Fruit fly (Drosophila melanogaster): ENCODE results near the gene Nepl17.

Nepl17 gene

DNA sequence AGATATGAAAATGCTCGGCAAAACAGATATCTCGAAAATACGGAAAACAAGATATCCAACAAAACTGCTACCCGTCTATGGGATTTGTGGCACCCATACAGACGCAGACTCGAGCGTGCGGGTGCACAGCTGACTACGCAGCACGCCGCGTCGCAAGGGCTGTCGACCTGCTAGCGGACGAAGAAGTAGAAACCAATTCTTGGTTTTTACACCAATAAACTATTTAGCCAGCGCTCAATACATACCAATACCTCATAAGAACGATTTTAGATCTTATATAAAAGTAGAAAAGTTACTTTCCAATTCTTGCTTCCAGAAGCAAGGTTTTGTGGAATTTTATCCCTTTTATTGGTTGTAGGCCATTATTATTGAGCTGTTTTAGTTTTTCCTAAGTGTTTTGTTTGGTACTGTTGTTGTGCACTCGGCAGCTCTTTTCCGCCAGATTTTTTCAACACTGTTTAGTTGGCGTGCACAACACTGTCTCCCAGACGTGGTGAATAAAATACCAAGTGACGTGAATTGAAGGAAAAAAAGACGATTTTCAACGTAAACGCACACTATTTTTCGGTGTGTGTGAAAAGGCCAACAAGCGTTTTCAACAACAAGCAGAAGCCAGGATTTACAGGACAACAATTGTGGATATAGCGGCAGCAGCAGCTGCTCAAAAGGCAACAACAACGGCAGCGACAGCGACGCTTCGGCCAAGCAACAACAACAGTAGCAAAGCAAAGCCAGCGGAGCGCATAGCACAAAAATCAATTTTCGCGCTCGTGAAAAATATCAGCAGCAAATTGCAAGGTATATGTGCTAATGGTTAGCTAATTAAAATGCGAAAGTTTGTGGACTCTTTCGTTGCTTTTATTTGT is 16.1 kb downstream of the Nepl17 start (continued):
- no peak for TF ChIP-seq br (optimal IDR thresholded peaks at IDR 0.05)
- TF ChIP-seq Spps (tag; optimal IDR thresholded peaks at IDR 0.05) = no peak
- no peak for TF ChIP-seq dati (GFP tag; IDR thresholded peaks at IDR 0.05)
- peak; percentile 42; the same call in 1 of the 2 replicates for TF ChIP-seq ara (GFP tag; IDR thresholded peaks at IDR 0.05)
- TF ChIP-seq CG31388 (GFP tag; optimal IDR thresholded peaks at IDR 0.05) = peak; percentile 66
- peak; percentile 76; the same call in 3 of the 4 replicates for TF ChIP-seq Gug (GFP tag; IDR thresholded peaks at IDR 0.05)
- TF ChIP-seq CG34422 (GFP tag; IDR thresholded peaks at IDR 0.05) = peak; percentile 46; the same call in 1 of the 3 replicates
- TF ChIP-seq pnt (GFP tag; optimal IDR thresholded peaks at IDR 0.05) = peak; percentile 79
- TF ChIP-seq CG10543 (GFP tag; optimal IDR thresholded peaks at IDR 0.05) = peak; percentile 91
- peak; percentile 75 for TF ChIP-seq CG15479 (GFP tag; optimal IDR thresholded peaks at IDR 0.05)
- peak; percentile 97 for TF ChIP-seq Ets65A (GFP tag)
- TF ChIP-seq CG7271 (tag; optimal IDR thresholded peaks at IDR 0.05) = peak; percentile 25
- no peak for TF ChIP-seq sc (optimal IDR thresholded peaks at IDR 0.05)
- peak; percentile 32 for TF ChIP-seq sc (GFP tag; optimal IDR thresholded peaks at IDR 0.05)
- TF ChIP-seq fd64A (GFP tag; optimal IDR thresholded peaks at IDR 0.05) = peak; percentile 16
- TF ChIP-seq CkIIα-i1 (GFP tag; IDR thresholded peaks at IDR 0.05) = no peak
- TF ChIP-seq ems (GFP tag; optimal IDR thresholded peaks at IDR 0.05) = peak; percentile 77
- TF ChIP-seq CG18476 (GFP tag; optimal IDR thresholded peaks at IDR 0.05) = peak; percentile 70
- peak; percentile 72 for TF ChIP-seq NC2β (GFP tag; optimal IDR thresholded peaks at IDR 0.05)
- TF ChIP-seq CG4282 (GFP tag; optimal IDR thresholded peaks at IDR 0.05) = peak; percentile 79
- peak; percentile 59; the same call in 1 of the 3 replicates for TF ChIP-seq CG11560 (tag; IDR thresholded peaks at IDR 0.05)
- TF ChIP-seq CG3838 (GFP tag; optimal IDR thresholded peaks at IDR 0.05) = peak; percentile 36
- peak; percentile 59; the same call in 1 of the 3 replicates for TF ChIP-seq CG7357 (GFP tag; IDR thresholded peaks at IDR 0.05)
- TF ChIP-seq CG30020 (tag; optimal IDR thresholded peaks at IDR 0.05) = peak; percentile 35
- TF ChIP-seq Oli (tag; optimal IDR thresholded peaks at IDR 0.05) = peak; percentile 41
- peak; percentile 39; the same call in 1 of the 2 replicates for TF ChIP-seq danr (GFP tag; IDR thresholded peaks at IDR 0.05)
- peak; percentile 87 for TF ChIP-seq Meics (GFP tag; optimal IDR thresholded peaks at IDR 0.05)
- TF ChIP-seq lilli (GFP tag; optimal IDR thresholded peaks at IDR 0.05) = peak; percentile 90
- TF ChIP-seq eyg (GFP tag; optimal IDR thresholded peaks at IDR 0.05) = peak; percentile 82
- no peak for TF ChIP-seq dimm (GFP tag; IDR thresholded peaks at IDR 0.05)
- peak; percentile 63 for TF ChIP-seq Asciz (GFP tag; optimal IDR thresholded peaks at IDR 0.05)
- TF ChIP-seq gt (GFP tag; IDR thresholded peaks at IDR 0.05) = no peak
- peak; percentile 75; the same call in 1 of the 2 replicates for TF ChIP-seq CG6689 (GFP tag; IDR thresholded peaks at IDR 0.05)
- TF ChIP-seq hb (GFP tag; IDR thresholded peaks at IDR 0.05; ENCODE audit: partially characterized antibody) = no peak
- no peak; the same call in 1 of the 2 replicates for TF ChIP-seq CG13287 (GFP tag; IDR thresholded peaks at IDR 0.05; ENCODE audit: partially characterized antibody)
- TF ChIP-seq bsh (GFP tag; optimal IDR thresholded peaks at IDR 0.05) = peak; percentile 39 to 72
- peak; percentile 62 for TF ChIP-seq Sin3A (optimal IDR thresholded peaks at IDR 0.05)
- TF ChIP-seq hbn (GFP tag; IDR thresholded peaks at IDR 0.05; ENCODE audit: partially characterized antibody) = no peak
- TF ChIP-seq CG9727 (GFP tag; optimal IDR thresholded peaks at IDR 0.05) = peak; percentile 65
- no peak; the same call in none of the 2 replicates for TF ChIP-seq CG14014 (GFP tag; IDR thresholded peaks at IDR 0.05)
- peak; percentile 47 for TF ChIP-seq Neu2 (GFP tag; optimal IDR thresholded peaks at IDR 0.05; ENCODE audit: borderline replicate concordance)
- TF ChIP-seq Vsx1 (GFP tag; optimal IDR thresholded peaks at IDR 0.05) = no peak
- TF ChIP-seq ato (GFP tag; IDR thresholded peaks at IDR 0.05; ENCODE audit: partially characterized antibody) = no peak
- TF ChIP-seq CG17186 (GFP tag; optimal IDR thresholded peaks at IDR 0.05) = peak; percentile 76
- no peak for TF ChIP-seq CG3726 (GFP tag; IDR thresholded peaks at IDR 0.05)
- peak; percentile 78 for TF ChIP-seq Atf-2 (GFP tag; optimal IDR thresholded peaks at IDR 0.05)
- peak; percentile 86 for TF ChIP-seq CG9932 (GFP tag; IDR thresholded peaks at IDR 0.05)
- peak; percentile 24 for TF ChIP-seq Mes4 (GFP tag; optimal IDR thresholded peaks at IDR 0.05)
- TF ChIP-seq ftz-f1 (GFP tag; optimal IDR thresholded peaks at IDR 0.05) = peak; percentile 43
- peak; percentile 92 for TF ChIP-seq CG9609 (GFP tag; optimal IDR thresholded peaks at IDR 0.05)
